Fruit fly (Drosophila melanogaster) whole organism, prepupa: ENCODE measurements around the gene Ance-2.

Source experiments
- Lpt ChIP-seq: fragments of 200-800 bp; sonication (Bioruptor generic); optimal IDR thresholded peaks from 3 replicates; lab custom pipeline; 2016; ENCODE audit warnings: missing biosample characterization, missing genetic modification characterization
- esn ChIP-seq: fragments of 200-800 bp; sonication (Bioruptor generic); optimal IDR thresholded peaks from 2 replicates; lab custom pipeline; 2016; ENCODE audit warnings: missing biosample characterization, mild to moderate bottlenecking, missing genetic modification characterization, moderate library complexity

DNA sequence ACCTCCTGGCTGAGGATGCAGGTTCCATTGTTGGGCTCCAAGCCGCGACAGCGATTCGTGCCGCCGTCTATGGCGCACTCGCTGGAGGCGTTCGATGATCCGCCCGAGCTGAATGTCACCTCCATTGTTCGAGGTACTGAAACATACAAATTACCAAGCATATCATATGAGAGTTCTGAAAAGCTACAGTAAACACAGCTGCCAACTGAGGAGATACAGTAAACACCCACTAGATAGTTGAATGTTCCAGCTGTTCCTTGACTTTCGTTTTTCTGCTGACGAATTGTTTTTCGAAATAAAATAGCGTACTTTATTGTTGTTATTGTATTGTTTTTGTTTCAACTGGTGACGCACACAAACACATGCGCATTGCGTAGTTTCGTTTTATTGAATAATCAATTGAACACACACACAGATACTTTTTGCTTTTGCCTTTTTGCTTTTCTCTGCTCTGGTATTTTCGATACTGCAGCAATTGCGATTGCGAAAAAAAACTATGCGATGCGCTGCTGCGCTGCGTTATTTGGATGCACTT is 5.3 kb upstream of the Ance-2 start:
- no peak for TF ChIP-seq esn (GFP tag; lab: Kevin White, UChicago)
- TF ChIP-seq Lpt (GFP tag; lab: Kevin White, UChicago), result no peak
